Worm (Caenorhabditis elegans) whole organism, L4/young adult: ENCODE results near the gene fbxb-37.

Experiments
- dao-5 ChIP-seq: sonication (generic microtip); optimal IDR thresholded peaks from 2 replicates; lab custom pipeline; 2016; ENCODE audit warnings: missing genotype, missing genetic modification characterization, moderate library complexity, missing compliant biosample characterization
- him-1 ChIP-seq: sonication (generic microtip); optimal IDR thresholded peaks from 2 replicates; lab custom pipeline; 2016; ENCODE audit warnings: missing genotype, missing genetic modification reagents, missing genetic modification characterization, missing compliant biosample characterization

DNA sequence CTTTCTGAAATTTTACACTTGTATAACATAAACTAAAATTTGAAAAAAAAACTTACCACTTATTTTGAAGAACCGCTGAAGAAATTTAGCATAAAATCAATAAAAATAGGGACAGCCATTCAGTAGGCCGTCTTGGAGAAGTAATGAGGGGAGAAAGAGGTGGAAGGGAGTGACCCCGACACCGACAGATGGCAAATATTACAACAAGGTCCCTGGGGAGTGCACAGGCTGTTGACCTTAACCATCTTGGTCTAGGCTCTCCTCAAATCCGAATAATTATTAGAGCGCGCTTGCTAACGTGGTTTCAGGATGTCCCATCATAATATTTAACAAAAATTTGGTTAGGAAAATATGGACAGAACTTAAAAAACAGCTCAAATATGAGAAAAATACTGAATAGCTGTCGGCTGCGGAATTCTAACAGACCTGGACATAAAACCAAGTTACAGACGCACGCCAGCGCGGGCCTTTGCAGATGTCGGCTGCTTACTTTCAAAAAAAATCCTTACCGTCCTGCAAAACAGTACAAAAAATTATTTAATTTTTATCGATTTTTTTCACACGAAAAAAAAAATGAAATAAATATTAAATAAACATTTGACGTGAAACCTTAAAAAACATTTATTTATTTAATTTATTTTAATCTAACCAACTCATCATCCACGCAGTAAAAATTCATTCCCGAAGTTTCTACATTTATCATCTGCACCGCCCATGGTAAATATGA, 1.4 kb upstream of the fbxb-37 start, which contains the start of gene T16A1.2:
- TF ChIP-seq him-1 = no peak
- no peak for TF ChIP-seq dao-5
